Worm (Caenorhabditis elegans): ENCODE data around the gene F46H5.3.

DNA sequence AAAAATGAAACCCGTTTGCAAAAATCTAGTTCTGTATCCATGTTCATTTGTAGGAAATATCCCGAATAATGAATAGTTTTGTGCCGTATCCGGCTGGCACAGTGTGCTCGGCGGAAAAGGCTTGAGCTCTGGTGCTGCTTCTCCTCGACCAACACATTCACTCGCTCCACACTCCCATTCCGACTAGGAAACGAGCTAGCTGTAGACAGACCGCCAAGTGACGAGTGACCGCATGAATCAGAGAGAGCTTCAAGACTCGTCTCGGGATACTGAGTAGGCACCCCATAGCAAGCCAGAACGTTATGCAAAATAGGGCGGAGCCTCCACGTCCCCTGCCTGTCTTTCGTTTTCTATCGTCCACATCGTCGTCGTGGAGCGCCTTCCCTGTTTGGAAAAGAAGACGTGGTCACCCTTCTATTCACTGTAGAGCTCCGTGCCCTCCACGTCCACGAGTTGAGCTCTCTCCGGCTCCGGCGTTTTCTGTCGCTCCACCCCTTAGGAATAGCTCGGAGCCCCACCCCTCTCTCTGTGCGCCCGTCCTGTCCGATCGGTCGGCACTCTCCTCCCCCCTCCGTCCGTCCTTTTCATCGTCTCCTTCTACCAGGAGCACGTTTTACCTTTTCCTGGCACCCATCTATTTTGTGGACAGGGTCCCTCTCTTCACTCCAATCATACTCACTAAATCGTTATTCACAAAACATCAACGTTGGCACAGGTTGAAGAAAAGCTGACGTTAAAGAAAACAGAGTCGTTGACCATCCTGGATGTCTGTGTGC is 20.6 kb downstream of the F46H5.3 start, which contains the start of gene syd-9:
- TF ChIP-seq nhr-21 (tag; optimal IDR thresholded peaks at IDR 0.05) (no peak), ztf-4 (tag; optimal IDR thresholded peaks at IDR 0.05) (no peak), lsy-2 (tag; optimal IDR thresholded peaks at IDR 0.05) (no peak), unc-55 (GFP tag; optimal IDR thresholded peaks at IDR 0.05) (no peak)

All from whole organism, L2 larva.